Worm (Caenorhabditis elegans) whole organism, L4/young adult: ENCODE results near the gene C08B6.5.

Experiments
- dao-5 ChIP-seq: sonication (generic microtip); optimal IDR thresholded peaks from 2 replicates; lab custom pipeline; 2016; ENCODE audit warnings: missing genotype, missing genetic modification characterization, moderate library complexity, missing compliant biosample characterization
- him-1 ChIP-seq: sonication (generic microtip); optimal IDR thresholded peaks from 2 replicates; lab custom pipeline; 2016; ENCODE audit warnings: missing genotype, missing genetic modification reagents, missing genetic modification characterization, missing compliant biosample characterization

- TF ChIP-seq him-1 (tag; lab: Kevin White, UChicago) (no peak), dao-5 (tag; lab: Kevin White, UChicago) (no peak)
These were observed 7.4 kb downstream of the C08B6.5 start, which contains the start of gene C08B6.10 for ce11 chrV:10124799-10125548.
